Fruit fly (Drosophila melanogaster): ENCODE results near the gene nanos.

Gene nanos

dm6 chr3R:19134957-19135356, 22.1 kb upstream of the nanos start, which contains the start of gene Cyp12a4:
Gene Cyp12a4, plus strand, starts transcription at chr3R:19135158.
- TF ChIP-seq jim (GFP tag; optimal IDR thresholded peaks at IDR 0.05) (no peak), Vsx2 (GFP tag; optimal IDR thresholded peaks at IDR 0.05; ENCODE audit: partially characterized antibody) (no peak), Sp1 (GFP tag; optimal IDR thresholded peaks at IDR 0.05) (no peak), OdsH (GFP tag; optimal IDR thresholded peaks at IDR 0.05) (no peak), GATAd (GFP tag; optimal IDR thresholded peaks at IDR 0.05) (no peak), sage (GFP tag; optimal IDR thresholded peaks at IDR 0.05) (no peak), CG9705 (GFP tag; optimal IDR thresholded peaks at IDR 0.05) (no peak), CG32264 (GFP tag; optimal IDR thresholded peaks at IDR 0.05) (no peak), Rel (GFP tag; optimal IDR thresholded peaks at IDR 0.05) (no peak), Rel (tag; optimal IDR thresholded peaks at IDR 0.05) (no peak), N (GFP tag; optimal IDR thresholded peaks at IDR 0.05) (no peak), fru (GFP tag; optimal IDR thresholded peaks at IDR 0.05) (no peak), Myc (optimal IDR thresholded peaks at IDR 0.05) (no peak), Abd-B (GFP tag; optimal IDR thresholded peaks at IDR 0.05) (no peak), sv (GFP tag; optimal IDR thresholded peaks at IDR 0.05) (no peak)

- TF ChIP-seq dl (GFP tag; optimal IDR thresholded peaks at IDR 0.05; ENCODE audit: insufficient read depth in 1 of 2, partially characterized antibody in 2 of 2) (peak in 1 of 2 experiments; percentile 79), Hr78 (GFP tag; optimal IDR thresholded peaks at IDR 0.05) (no peak), CG9705 (GFP tag; optimal IDR thresholded peaks at IDR 0.05) (peak; percentile 79), HLH106 (tag; optimal IDR thresholded peaks at IDR 0.05) (peak; percentile 70), dmrt93B (GFP tag; optimal IDR thresholded peaks at IDR 0.05) (peak; percentile 78), Mio (GFP tag; optimal IDR thresholded peaks at IDR 0.05) (no peak), psq (GFP tag; optimal IDR thresholded peaks at IDR 0.05) (peak; percentile 51), dsf (GFP tag; optimal IDR thresholded peaks at IDR 0.05; ENCODE audit: borderline replicate concordance) (no peak), Abd-B (GFP tag; optimal IDR thresholded peaks at IDR 0.05) (no peak), Hnf4 (GFP tag; optimal IDR thresholded peaks at IDR 0.05) (peak; percentile 95), Dfd (GFP tag; optimal IDR thresholded peaks at IDR 0.05) (no peak), brk (GFP tag; optimal IDR thresholded peaks at IDR 0.05) (peak; percentile 51), foxo (GFP tag; optimal IDR thresholded peaks at IDR 0.05) (peak in 1 of 2 experiments; percentile 76), rgr (GFP tag; optimal IDR thresholded peaks at IDR 0.05) (peak; percentile 65), OdsH (GFP tag; optimal IDR thresholded peaks at IDR 0.05) (peak; percentile 71), tai (GFP tag; optimal IDR thresholded peaks at IDR 0.05) (peak; percentile 76), Myc (optimal IDR thresholded peaks at IDR 0.05) (peak; percentile 69), sv (GFP tag; optimal IDR thresholded peaks at IDR 0.05) (peak; percentile 57), usp (GFP tag; optimal IDR thresholded peaks at IDR 0.05) (no peak), Jra (GFP tag; optimal IDR thresholded peaks at IDR 0.05) (peak; percentile 66), fru (GFP tag; optimal IDR thresholded peaks at IDR 0.05) (peak; percentile 71), ey (GFP tag; optimal IDR thresholded peaks at IDR 0.05) (peak; percentile 63), Vsx2 (GFP tag; optimal IDR thresholded peaks at IDR 0.05; ENCODE audit: partially characterized antibody) (peak; percentile 76), CrebA (GFP tag; optimal IDR thresholded peaks at IDR 0.05; ENCODE audit: borderline replicate concordance) (no peak), Sp1 (GFP tag; optimal IDR thresholded peaks at IDR 0.05) (peak; percentile 57), br (GFP tag; optimal IDR thresholded peaks at IDR 0.05) (peak; percentile 77), woc (GFP tag; optimal IDR thresholded peaks at IDR 0.05) (peak; percentile 66), CG32264 (GFP tag; optimal IDR thresholded peaks at IDR 0.05) (peak; percentile 4), Dif (GFP tag; optimal IDR thresholded peaks at IDR 0.05; ENCODE audit: partially characterized antibody) (peak; percentile 85), pan (optimal IDR thresholded peaks at IDR 0.05) (no peak), Hr83 (GFP tag; optimal IDR thresholded peaks at IDR 0.05; ENCODE audit: poor library complexity, severe bottlenecking) (peak; percentile 22), lola (GFP tag; optimal IDR thresholded peaks at IDR 0.05) (no peak), h (GFP tag; optimal IDR thresholded peaks at IDR 0.05) (peak; percentile 85), jim (GFP tag; optimal IDR thresholded peaks at IDR 0.05) (peak; percentile 62), sage (GFP tag; optimal IDR thresholded peaks at IDR 0.05) (no peak), GATAd (GFP tag; optimal IDR thresholded peaks at IDR 0.05) (no peak), N (GFP tag; optimal IDR thresholded peaks at IDR 0.05) (no peak), Rel (GFP tag; optimal IDR thresholded peaks at IDR 0.05) (no peak), Rel (tag; optimal IDR thresholded peaks at IDR 0.05) (no peak)
These were observed 9.4 kb upstream of the nanos start, which contains the start of gene Ppcs for dm6 chr3R:19147511-19148239. Gene Ppcs, minus strand, starts transcription at chr3R:19147910.
